Worm (Caenorhabditis elegans): ENCODE results near the gene F17A9.5.

DNA sequence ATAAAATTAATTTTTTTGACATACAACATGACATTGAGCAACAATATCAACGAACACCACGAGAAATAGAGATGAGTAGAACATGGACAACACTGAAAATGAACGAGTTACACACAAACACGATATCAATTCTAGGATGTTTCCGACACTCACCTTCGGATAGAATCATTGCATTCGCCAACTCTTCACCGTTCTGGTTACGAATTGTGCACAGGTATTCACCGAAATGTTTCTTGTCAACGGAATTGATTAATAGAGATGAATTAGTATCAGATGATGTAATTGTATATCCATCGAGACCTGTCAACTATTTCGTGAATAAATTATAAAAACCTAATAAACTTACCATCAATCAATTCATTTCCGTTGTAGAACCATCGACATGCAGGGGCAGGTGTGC lies 8.9 kb upstream of the F17A9.5 start:
- TF ChIP-seq fkh-10 (GFP tag; optimal IDR thresholded peaks at IDR 0.05), result no peak
- no peak for TF ChIP-seq nhr-77 (tag; optimal IDR thresholded peaks at IDR 0.05)
- TF ChIP-seq nhr-11 (tag; optimal IDR thresholded peaks at IDR 0.05), result no peak
- TF ChIP-seq nhr-12 (tag; optimal IDR thresholded peaks at IDR 0.05), result no peak
- TF ChIP-seq R02D3.7 (tag; optimal IDR thresholded peaks at IDR 0.05), result no peak
- no peak for TF ChIP-seq zag-1 (tag; optimal IDR thresholded peaks at IDR 0.05)
